Worm (Caenorhabditis elegans) whole organism, L2 larva: ENCODE data around the gene F58H1.6.

Experiments used
- C34F6.9 ChIP-seq: fragments of 150-350 bp; optimal IDR thresholded peaks from 2 replicates; lab custom pipeline; 2014; ENCODE audit warnings: missing biosample characterization, missing genetic modification characterization
- F13H6.1 ChIP-seq: sonication (generic microtip); optimal IDR thresholded peaks from 2 replicates; lab custom pipeline; 2016; ENCODE audit warnings: missing genetic modification characterization, missing compliant biosample characterization
- R02D3.7 ChIP-seq: fragments of 150-350 bp; optimal IDR thresholded peaks from 2 replicates; lab custom pipeline; 2014; ENCODE audit warnings: missing biosample characterization, missing genetic modification characterization
- Y55F3AM.14 ChIP-seq: fragments of 200-800 bp; sonication (Bioruptor generic); optimal IDR thresholded peaks from 2 replicates; lab custom pipeline; 2018; ENCODE audit warnings: mild to moderate bottlenecking, missing genetic modification characterization, missing compliant biosample characterization
- ZK546.5 ChIP-seq: sonication (generic microtip); optimal IDR thresholded peaks from 2 replicates; lab custom pipeline; 2017; ENCODE audit warnings: missing biosample characterization, missing genetic modification characterization
- alr-1 ChIP-seq: fragments of 150-350 bp; optimal IDR thresholded peaks from 2 replicates; lab custom pipeline; 2014; ENCODE audit warnings: missing biosample characterization, missing genetic modification characterization
- aly-2 ChIP-seq: fragments of 150-350 bp; optimal IDR thresholded peaks from 2 replicates; lab custom pipeline; 2014; ENCODE audit warnings: missing biosample characterization, missing genetic modification characterization
- blmp-1 ChIP-seq: sonication (generic microtip); optimal IDR thresholded peaks from 2 replicates; lab custom pipeline; 2017; ENCODE audit warnings: missing genetic modification characterization, mild to moderate bottlenecking, missing compliant biosample characterization, antibody characterized with exemption, moderate library complexity; ENCODE audit not compliant: insufficient read depth
- ceh-82 ChIP-seq: fragments of 150-350 bp; optimal IDR thresholded peaks from 2 replicates; lab custom pipeline; 2014; ENCODE audit warnings: missing biosample characterization, missing genetic modification characterization
- crh-2 ChIP-seq: sonication (generic microtip); optimal IDR thresholded peaks from 2 replicates; lab custom pipeline; 2017; ENCODE audit warnings: missing biosample characterization, missing genetic modification characterization
- dmd-4 ChIP-seq: sonication (generic microtip); optimal IDR thresholded peaks from 2 replicates; lab custom pipeline; 2017; ENCODE audit warnings: missing biosample characterization, missing genetic modification characterization
- elt-1 ChIP-seq: fragments of 150-350 bp; optimal IDR thresholded peaks from 2 replicates; lab custom pipeline; 2014; ENCODE audit warnings: missing biosample characterization, missing genetic modification characterization
- elt-3 ChIP-seq: sonication (generic microtip); optimal IDR thresholded peaks from 2 replicates; lab custom pipeline; 2017; ENCODE audit warnings: missing biosample characterization, missing genetic modification characterization
- fos-1 ChIP-seq: fragments of 150-350 bp; optimal IDR thresholded peaks from 2 replicates; lab custom pipeline; 2014; ENCODE audit warnings: missing biosample characterization, missing genetic modification characterization
- gmeb-1 ChIP-seq: fragments of 150-350 bp; optimal IDR thresholded peaks from 2 replicates; lab custom pipeline; 2014; ENCODE audit warnings: missing biosample characterization, missing genetic modification characterization
- lin-13 ChIP-seq: fragments of 150-350 bp; optimal IDR thresholded peaks from 2 replicates; lab custom pipeline; 2014; ENCODE audit warnings: missing biosample characterization, missing genetic modification reagents, missing genetic modification characterization
- lin-39 ChIP-seq: fragments of 150-350 bp; optimal IDR thresholded peaks from 2 replicates; lab custom pipeline; 2014; ENCODE audit warnings: missing biosample characterization, missing genetic modification reagents, missing genetic modification characterization
- lsy-2 ChIP-seq, 2 experiments: fragments of 150-350 bp in 1 of 2; sonication (generic microtip) in 1 of 2; optimal IDR thresholded peaks; 2 replicates each; lab custom pipeline; 2014 to 2017; ENCODE audit warnings: missing biosample characterization in 2 of 2, missing genetic modification characterization in 2 of 2
- mbf-1 ChIP-seq: sonication (generic microtip); optimal IDR thresholded peaks from 2 replicates; lab custom pipeline; 2017; ENCODE audit warnings: missing biosample characterization, missing genetic modification characterization
- mdl-1 ChIP-seq, 2 experiments: fragments of 150-350 bp in 1 of 2; sonication (generic microtip) in 1 of 2; optimal IDR thresholded peaks; 2 replicates each; lab custom pipeline; 2017; ENCODE audit warnings: missing biosample characterization in 2 of 2, missing genetic modification characterization in 2 of 2
- nhr-10 ChIP-seq: sonication (generic microtip); optimal IDR thresholded peaks from 2 replicates; lab custom pipeline; 2017; ENCODE audit warnings: missing biosample characterization, missing genetic modification characterization
- nhr-11 ChIP-seq: fragments of 150-350 bp; optimal IDR thresholded peaks from 2 replicates; lab custom pipeline; 2014; ENCODE audit warnings: missing biosample characterization, missing genetic modification characterization
- nhr-12 ChIP-seq: fragments of 150-350 bp; optimal IDR thresholded peaks from 2 replicates; lab custom pipeline; 2014; ENCODE audit warnings: missing biosample characterization, missing genetic modification characterization
- nhr-129 ChIP-seq: fragments of 150-350 bp; optimal IDR thresholded peaks from 2 replicates; lab custom pipeline; 2014; ENCODE audit warnings: missing biosample characterization, missing genetic modification characterization
- nhr-21 ChIP-seq: fragments of 150-350 bp; optimal IDR thresholded peaks from 2 replicates; lab custom pipeline; 2014; ENCODE audit warnings: missing biosample characterization, missing genetic modification characterization
- nhr-23 ChIP-seq: fragments of 150-350 bp; optimal IDR thresholded peaks from 2 replicates; lab custom pipeline; 2014; ENCODE audit warnings: missing biosample characterization, missing genetic modification reagents, missing genetic modification characterization
- nhr-237 ChIP-seq: fragments of 150-350 bp; optimal IDR thresholded peaks from 2 replicates; lab custom pipeline; 2014; ENCODE audit warnings: missing biosample characterization, missing genetic modification characterization
- nhr-25 ChIP-seq: fragments of 150-350 bp; sonication (generic microtip); optimal IDR thresholded peaks from 3 replicates; lab custom pipeline; 2014; ENCODE audit warnings: missing biosample characterization, missing genetic modification characterization
- nhr-77 ChIP-seq: fragments of 150-350 bp; optimal IDR thresholded peaks from 2 replicates; lab custom pipeline; 2014; ENCODE audit warnings: missing biosample characterization, missing genetic modification characterization
- peb-1 ChIP-seq: fragments of 150-350 bp; optimal IDR thresholded peaks from 2 replicates; lab custom pipeline; 2014; ENCODE audit warnings: missing biosample characterization, missing genetic modification characterization
- sem-4 ChIP-seq: fragments of 150-350 bp; optimal IDR thresholded peaks from 2 replicates; lab custom pipeline; 2014; ENCODE audit warnings: missing biosample characterization, missing genetic modification reagents, missing genetic modification characterization
- skn-1 ChIP-seq: sonication (generic microtip); optimal IDR thresholded peaks from 2 replicates; lab custom pipeline; 2017; ENCODE audit warnings: missing biosample characterization, missing genetic modification characterization
- sma-9 ChIP-seq, 2 experiments: fragments of 150-350 bp in 1 of 2; sonication (generic microtip) in 1 of 2; optimal IDR thresholded peaks; 2 replicates each; lab custom pipeline; 2014 to 2016; ENCODE audit warnings: missing genetic modification characterization in 2 of 2, mild to moderate bottlenecking in 1 of 2, missing biosample characterization in 1 of 2, missing compliant biosample characterization in 1 of 2, missing genetic modification reagents in 1 of 2, moderate library complexity in 1 of 2
- unc-39 ChIP-seq: fragments of 150-350 bp; optimal IDR thresholded peaks from 2 replicates; lab custom pipeline; 2014; ENCODE audit warnings: missing biosample characterization, missing genetic modification characterization
- unc-55 ChIP-seq: fragments of 150-350 bp; sonication (generic microtip); optimal IDR thresholded peaks from 3 replicates; lab custom pipeline; 2014; ENCODE audit warnings: missing biosample characterization, missing genetic modification reagents, missing genetic modification characterization
- unc-62 ChIP-seq: fragments of 150-350 bp; optimal IDR thresholded peaks from 2 replicates; lab custom pipeline; 2014; ENCODE audit warnings: missing biosample characterization, missing genetic modification reagents, missing genetic modification characterization
- zag-1 ChIP-seq: fragments of 150-350 bp; optimal IDR thresholded peaks from 2 replicates; lab custom pipeline; 2014; ENCODE audit warnings: missing biosample characterization, missing genetic modification characterization
- ztf-1 ChIP-seq: fragments of 200-800 bp; sonication (Bioruptor generic); conservative IDR thresholded peaks from 2 replicates; pipeline ENCODE4 v1.3.6; 2022; ENCODE audit warnings: missing genetic modification characterization, missing compliant biosample characterization
- ztf-4 ChIP-seq: fragments of 150-350 bp; optimal IDR thresholded peaks from 2 replicates; lab custom pipeline; 2014; ENCODE audit warnings: missing biosample characterization, missing genetic modification characterization

F58H1.6 gene

DNA sequence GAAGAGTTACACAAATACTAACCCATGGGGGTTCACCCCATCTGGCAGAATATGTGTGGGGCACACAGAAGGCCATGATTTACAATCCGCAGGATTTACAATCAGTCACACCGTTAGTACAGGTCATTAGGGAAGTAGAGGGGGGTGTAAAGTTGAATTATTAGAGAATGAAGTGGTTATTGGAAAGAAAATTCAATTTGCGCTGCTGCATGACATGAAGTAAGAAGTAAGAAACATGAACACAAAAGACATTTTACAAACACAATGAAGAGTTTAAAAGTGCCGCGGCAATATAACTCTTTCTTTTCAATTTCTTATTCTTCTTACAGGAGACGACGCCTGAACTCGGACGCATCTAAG lies 18.4 kb downstream of the F58H1.6 start:
- TF ChIP-seq nhr-237 (tag; lab: Kevin White, UChicago) (no peak), aly-2 (tag; lab: Kevin White, UChicago) (no peak), Y55F3AM.14 (no peak), nhr-77 (tag; lab: Kevin White, UChicago) (no peak), unc-39 (tag; lab: Kevin White, UChicago) (no peak), nhr-23 (no peak), nhr-11 (no peak), elt-3 (no peak), skn-1 (no peak), nhr-10 (no peak)
- TF ChIP-seq, all 48 proteins: peak for 0

DNA sequence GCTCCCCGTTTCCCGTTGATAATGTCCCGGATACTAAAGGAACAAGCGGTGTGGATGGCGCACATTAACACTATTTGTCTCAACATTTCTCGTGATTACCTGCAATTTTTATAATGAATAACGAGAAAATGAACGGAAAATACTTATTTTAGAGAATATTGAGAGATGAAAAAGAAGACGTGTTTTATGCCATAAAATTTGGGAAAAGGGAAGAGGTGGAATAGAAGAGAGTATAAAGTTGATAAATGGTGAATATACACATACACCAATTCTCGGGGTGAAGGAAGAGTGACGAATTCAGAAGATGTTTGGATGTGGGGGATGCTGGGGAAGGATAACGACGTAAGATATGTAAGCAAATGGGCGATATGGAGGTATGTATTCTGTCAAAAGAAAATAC lies 22.3 kb downstream of the F58H1.6 start, which contains the start of gene F58H1.7:
Gene F58H1.7 (minus strand): TSS at position 101 of the 400 bp plus-strand sequence.
- TF ChIP-seq elt-1, result no peak
- no peak for TF ChIP-seq zag-1 (tag; lab: Kevin White, UChicago)
- TF ChIP-seq ztf-4 (tag; lab: Kevin White, UChicago), result no peak
- TF ChIP-seq mdl-1 (tag; optimal IDR thresholded peaks at IDR 0.05; lab: Kevin White, UChicago), result no peak
- no peak for TF ChIP-seq alr-1 (tag; lab: Kevin White, UChicago)
- no peak for TF ChIP-seq unc-39 (tag; lab: Kevin White, UChicago)
- TF ChIP-seq sem-4 (tag; lab: Kevin White, UChicago), result no peak
- no peak for TF ChIP-seq C34F6.9 (tag; lab: Kevin White, UChicago)
- TF ChIP-seq elt-3, result no peak
- no peak for TF ChIP-seq fos-1
- TF ChIP-seq lsy-2 (tag; optimal IDR thresholded peaks at IDR 0.05; lab: Kevin White, UChicago), result no peak
- no peak for TF ChIP-seq nhr-23

DNA sequence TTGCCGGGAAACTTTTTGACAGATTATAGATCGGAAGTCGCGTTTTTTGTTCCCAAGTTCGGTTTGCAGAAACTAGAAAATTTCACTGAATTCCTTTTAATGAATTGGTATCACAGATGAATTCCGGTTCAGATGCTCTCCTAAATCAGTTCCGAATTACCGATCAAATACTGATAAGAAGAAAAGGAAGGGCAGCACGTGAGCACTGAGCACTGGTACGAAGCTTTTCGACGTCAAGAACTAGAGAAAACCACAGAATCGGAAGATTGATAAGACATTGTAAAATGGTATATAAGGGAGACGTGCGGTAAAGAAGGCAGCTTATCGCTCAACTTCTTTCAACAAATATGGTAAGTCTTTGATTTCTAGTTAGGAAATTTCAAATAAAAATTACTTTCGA lies 32.8 kb downstream of the F58H1.6 start, which contains the start of gene cpr-1:
Gene cpr-1 (plus strand): TSS at position 319 of the 400 bp plus-strand sequence.
- TF ChIP-seq F13H6.1 (peak; percentile 51), crh-2 (peak; percentile 54), fos-1 (peak; percentile 37), sma-9 (GFP tag; optimal IDR thresholded peaks at IDR 0.05; lab: Kevin White, UChicago) (peak; percentile 69), sma-9 (tag; optimal IDR thresholded peaks at IDR 0.05; lab: Kevin White, UChicago) (no peak), nhr-10 (no peak), dmd-4 (tag; lab: Kevin White, UChicago) (no peak), ztf-1 (GFP tag; lab: Robert Waterston, UW) (no peak), unc-62 (GFP tag; lab: Kevin White, UChicago) (no peak), nhr-11 (no peak), nhr-21 (tag; lab: Kevin White, UChicago) (no peak), aly-2 (tag; lab: Kevin White, UChicago) (no peak), nhr-25 (tag; lab: Kevin White, UChicago) (no peak), gmeb-1 (tag; lab: Kevin White, UChicago) (no peak), Y55F3AM.14 (no peak)

DNA sequence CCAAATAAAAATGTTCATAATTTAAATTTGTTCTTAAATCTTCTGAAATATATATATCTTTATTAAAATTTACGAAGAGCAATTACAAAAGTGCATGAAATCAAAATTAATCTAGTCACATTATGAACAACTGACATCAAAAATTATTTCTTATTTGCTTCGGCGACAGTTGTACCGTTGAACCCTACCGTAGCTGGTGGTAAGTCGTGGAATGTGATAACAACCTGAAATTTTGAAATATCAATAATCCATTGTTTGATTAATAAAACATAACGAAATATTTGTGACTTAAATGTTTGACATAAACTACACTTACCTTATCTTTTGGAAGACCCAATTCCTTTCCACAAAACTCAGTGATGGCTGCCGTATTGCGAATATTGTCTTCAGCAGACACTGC lies 34.3 kb downstream of the F58H1.6 start:
- TF ChIP-seq sma-9 (GFP tag; optimal IDR thresholded peaks at IDR 0.05; lab: Kevin White, UChicago), result peak; percentile 6
- no peak for TF ChIP-seq sma-9 (tag; optimal IDR thresholded peaks at IDR 0.05; lab: Kevin White, UChicago)
- no peak for TF ChIP-seq unc-39 (tag; lab: Kevin White, UChicago)
- peak; percentile 31 for TF ChIP-seq crh-2
- peak; percentile 43 for TF ChIP-seq fos-1

DNA sequence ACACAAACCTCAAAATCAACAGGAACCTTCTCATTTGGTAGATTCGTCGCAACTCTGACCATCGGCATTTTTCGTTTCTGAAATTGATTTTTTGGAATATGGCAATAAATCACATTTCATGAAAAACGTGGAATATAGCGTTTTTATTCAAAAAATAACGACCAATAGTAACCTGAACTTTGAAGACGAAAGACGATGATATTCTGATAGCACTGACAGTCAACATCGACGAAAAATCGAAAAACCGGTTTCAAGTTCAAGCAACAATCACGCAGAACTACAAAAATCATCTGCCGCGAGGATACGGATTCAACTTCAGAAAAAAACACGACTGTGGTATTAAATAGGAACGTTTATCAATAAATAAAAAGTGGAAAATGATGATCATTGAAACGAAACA lies 35.8 kb downstream of the F58H1.6 start, which contains the start of gene mif-2:
Gene mif-2 (minus strand): TSS at position 281 of the 400 bp plus-strand sequence.
- peak; percentile 5 for TF ChIP-seq lin-13
- peak; percentile 10 for TF ChIP-seq nhr-25 (tag; lab: Kevin White, UChicago)
- no peak for TF ChIP-seq C34F6.9 (tag; lab: Kevin White, UChicago)
- peak; percentile 4 for TF ChIP-seq crh-2
- TF ChIP-seq nhr-21 (tag; lab: Kevin White, UChicago), result peak; percentile 3
- TF ChIP-seq, all 48 proteins: peak for 4

DNA sequence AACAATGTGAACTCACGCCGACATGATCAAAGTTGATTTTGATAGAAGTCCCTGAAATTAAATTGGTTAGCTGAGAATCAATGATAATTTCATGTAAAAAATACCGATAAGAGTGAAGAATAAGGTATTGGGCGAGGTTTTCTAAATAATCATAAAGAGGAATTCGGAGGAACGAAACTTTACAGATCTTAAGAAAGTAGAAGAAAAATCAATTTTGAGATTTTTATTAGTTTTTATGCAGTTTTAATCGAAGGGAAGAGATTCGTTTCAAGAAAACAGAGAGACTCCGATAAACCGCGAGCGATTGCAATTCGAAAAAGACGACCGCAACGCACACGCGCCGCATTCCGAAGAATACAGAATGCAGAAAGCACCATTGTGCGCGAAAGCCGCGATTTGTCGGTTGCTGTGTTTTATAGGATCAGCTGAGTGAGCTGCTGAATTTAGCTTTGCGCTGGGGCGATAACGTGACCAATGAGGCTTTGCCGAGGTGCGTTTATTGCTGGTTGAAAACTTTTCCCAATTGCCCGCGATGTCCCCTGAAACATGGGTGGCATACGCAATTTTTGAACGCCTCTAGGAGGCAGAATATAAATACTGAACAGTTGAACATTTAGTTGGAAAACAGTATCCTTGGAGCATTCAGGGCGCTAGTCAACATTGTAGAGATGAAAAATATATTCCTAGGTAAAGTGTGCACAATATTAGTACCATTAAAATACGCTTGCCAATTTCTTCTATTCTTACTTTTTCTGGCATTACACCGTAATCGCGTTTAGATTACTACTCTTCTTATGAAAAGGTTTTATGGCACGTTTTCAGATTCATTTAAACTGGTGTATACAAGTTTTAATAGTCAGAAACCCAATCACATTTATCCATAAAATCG lies 37.5 kb downstream of the F58H1.6 start, which contains the start of gene snr-4:
Gene snr-4 (minus strand): TSS at position 51 of the 889 bp plus-strand sequence.
- TF ChIP-seq lin-39 (tag; lab: Kevin White, UChicago) (no peak), nhr-12 (no peak), nhr-10 (peak; percentile 56), ZK546.5 (tag; lab: Kevin White, UChicago) (peak; percentile 49), dmd-4 (tag; lab: Kevin White, UChicago) (no peak), nhr-21 (tag; lab: Kevin White, UChicago) (peak; percentile 96), elt-3 (no peak), alr-1 (tag; lab: Kevin White, UChicago) (no peak), lin-13 (peak; percentile 94), mbf-1 (tag; lab: Kevin White, UChicago) (no peak), aly-2 (tag; lab: Kevin White, UChicago) (no peak), unc-55 (GFP tag; lab: Kevin White, UChicago) (peak; percentile 90), Y55F3AM.14 (peak; percentile 90), unc-62 (GFP tag; lab: Kevin White, UChicago) (no peak), nhr-129 (peak; percentile 94), R02D3.7 (tag; lab: Kevin White, UChicago) (peak; percentile 29), peb-1 (tag; lab: Kevin White, UChicago) (peak; percentile 76), gmeb-1 (tag; lab: Kevin White, UChicago) (peak; percentile 89), ceh-82 (tag; lab: Kevin White, UChicago) (peak; percentile 83), blmp-1 (peak; percentile 77)
